Worm (Caenorhabditis elegans) whole organism, late embryonic: Measurements from ENCODE around the gene glna-2.

Experiments
- C38D4.7 ChIP-seq: fragments of 200-800 bp; sonication (Bioruptor generic); optimal IDR thresholded peaks from 2 replicates; lab custom pipeline; 2018; ENCODE audit warnings: mild to moderate bottlenecking, missing genetic modification characterization, moderate library complexity, missing compliant biosample characterization
- K02D7.2 ChIP-seq: sonication (generic microtip); optimal IDR thresholded peaks from 2 replicates; lab custom pipeline; 2017; ENCODE audit warnings: mild to moderate bottlenecking, missing genetic modification characterization, missing compliant biosample characterization
- K09A11.1 ChIP-seq: sonication (generic microtip); optimal IDR thresholded peaks from 2 replicates; lab custom pipeline; 2017; ENCODE audit warnings: antibody characterized with exemption, mild to moderate bottlenecking, missing genetic modification characterization, missing compliant biosample characterization; ENCODE audit not compliant: insufficient read depth
- Y22D7AL.16 ChIP-seq: sonication (generic microtip); optimal IDR thresholded peaks from 2 replicates; lab custom pipeline; 2016; ENCODE audit warnings: missing genetic modification characterization, missing compliant biosample characterization
- ahr-1 ChIP-seq: sonication (generic microtip); optimal IDR thresholded peaks from 2 replicates; lab custom pipeline; 2016; ENCODE audit warnings: missing genetic modification characterization, missing compliant biosample characterization
- ama-1 ChIP-seq: fragments of 150-350 bp; optimal IDR thresholded peaks from 2 replicates; lab custom pipeline; 2014
- ceh-24 ChIP-seq: sonication (generic microtip); optimal IDR thresholded peaks from 2 replicates; lab custom pipeline; 2016; ENCODE audit warnings: mild to moderate bottlenecking, missing genetic modification characterization, missing compliant biosample characterization
- ceh-48 ChIP-seq: sonication (generic microtip); optimal IDR thresholded peaks from 2 replicates; lab custom pipeline; 2016; ENCODE audit warnings: missing genetic modification characterization, inconsistent platforms, missing compliant biosample characterization
- ceh-6 ChIP-seq: fragments of 200-800 bp; sonication (Bioruptor generic); optimal IDR thresholded peaks from 2 replicates; lab custom pipeline; 2018; ENCODE audit warnings: mild to moderate bottlenecking, missing genetic modification characterization, missing compliant biosample characterization
- che-1 ChIP-seq: sonication (generic microtip); optimal IDR thresholded peaks from 2 replicates; lab custom pipeline; 2016; ENCODE audit warnings: mild to moderate bottlenecking, missing genetic modification characterization, missing compliant biosample characterization
- dve-1 ChIP-seq: sonication (generic microtip); optimal IDR thresholded peaks from 2 replicates; lab custom pipeline; 2017; ENCODE audit warnings: antibody characterized with exemption, mild to moderate bottlenecking, missing genetic modification characterization, missing compliant biosample characterization
- elt-4 ChIP-seq: sonication (generic microtip); optimal IDR thresholded peaks from 2 replicates; lab custom pipeline; 2016; ENCODE audit warnings: missing genetic modification characterization, missing compliant biosample characterization
- fkh-10 ChIP-seq: fragments of 150-350 bp; optimal IDR thresholded peaks from 2 replicates; lab custom pipeline; 2014; ENCODE audit warnings: missing biosample characterization, missing genetic modification reagents, missing genetic modification characterization
- fkh-6 ChIP-seq: sonication (generic microtip); optimal IDR thresholded peaks from 2 replicates; lab custom pipeline; 2016; ENCODE audit warnings: missing genetic modification characterization, missing compliant biosample characterization
- hlh-15 ChIP-seq: sonication (generic microtip); optimal IDR thresholded peaks from 2 replicates; lab custom pipeline; 2016; ENCODE audit warnings: missing genetic modification characterization, missing compliant biosample characterization
- hlh-30 ChIP-seq: sonication (generic microtip); optimal IDR thresholded peaks from 2 replicates; lab custom pipeline; 2017; ENCODE audit warnings: antibody characterized with exemption, missing genetic modification characterization, missing compliant biosample characterization; ENCODE audit not compliant: insufficient read depth
- hlh-8 ChIP-seq: sonication (generic microtip); optimal IDR thresholded peaks from 2 replicates; lab custom pipeline; 2016; ENCODE audit warnings: missing genotype, missing genetic modification characterization, missing compliant biosample characterization
- lin-11 ChIP-seq: fragments of 200-800 bp; sonication (Bioruptor generic); optimal IDR thresholded peaks from 2 replicates; lab custom pipeline; 2018; ENCODE audit warnings: mild to moderate bottlenecking, missing genetic modification characterization, missing compliant biosample characterization
- madf-2 ChIP-seq: sonication (generic microtip); optimal IDR thresholded peaks from 2 replicates; lab custom pipeline; 2017; ENCODE audit warnings: missing genetic modification characterization, missing compliant biosample characterization
- mec-3 ChIP-seq: sonication (generic microtip); optimal IDR thresholded peaks from 2 replicates; lab custom pipeline; 2016; ENCODE audit warnings: borderline replicate concordance, missing genetic modification characterization, missing compliant biosample characterization
- nfya-1 ChIP-seq: sonication (generic microtip); optimal IDR thresholded peaks from 2 replicates; lab custom pipeline; 2017; ENCODE audit warnings: missing genetic modification characterization, mild to moderate bottlenecking, missing compliant biosample characterization, antibody characterized with exemption, moderate library complexity
- nhr-11 ChIP-seq: fragments of 150-350 bp; optimal IDR thresholded peaks from 2 replicates; lab custom pipeline; 2014; ENCODE audit warnings: missing biosample characterization, missing genetic modification characterization
- npax-4 ChIP-seq: sonication (generic microtip); optimal IDR thresholded peaks from 2 replicates; lab custom pipeline; 2016; ENCODE audit warnings: missing genetic modification characterization, missing compliant biosample characterization
- pat-9 ChIP-seq: fragments of 200-800 bp; sonication (Bioruptor generic); optimal IDR thresholded peaks from 2 replicates; lab custom pipeline; 2018; ENCODE audit warnings: mild to moderate bottlenecking, missing genetic modification characterization, moderate library complexity, missing compliant biosample characterization
- pax-1 ChIP-seq: fragments of 150-350 bp; optimal IDR thresholded peaks from 2 replicates; lab custom pipeline; 2014; ENCODE audit warnings: missing biosample characterization, missing genetic modification characterization
- pha-2 ChIP-seq: sonication (generic microtip); optimal IDR thresholded peaks from 2 replicates; lab custom pipeline; 2017; ENCODE audit warnings: mild to moderate bottlenecking, missing genetic modification characterization, missing compliant biosample characterization
- pha-4 ChIP-seq: fragments of 150-350 bp; optimal IDR thresholded peaks from 2 replicates; lab custom pipeline; 2018; ENCODE audit warnings: missing biosample characterization, missing genetic modification reagents, missing genetic modification characterization
- pros-1 ChIP-seq: fragments of 150-350 bp; optimal IDR thresholded peaks from 2 replicates; lab custom pipeline; 2014; ENCODE audit warnings: missing biosample characterization, missing genetic modification reagents, missing genetic modification characterization
- ref-2 ChIP-seq: sonication (generic microtip); optimal IDR thresholded peaks from 2 replicates; lab custom pipeline; 2016; ENCODE audit warnings: missing genetic modification characterization, missing compliant biosample characterization
- sox-4 ChIP-seq: sonication (generic microtip); optimal IDR thresholded peaks from 2 replicates; lab custom pipeline; 2017; ENCODE audit warnings: mild to moderate bottlenecking, missing genetic modification characterization, inconsistent platforms, missing compliant biosample characterization
- syd-9 ChIP-seq: sonication (generic microtip); optimal IDR thresholded peaks from 2 replicates; lab custom pipeline; 2016; ENCODE audit warnings: mild to moderate bottlenecking, missing genetic modification characterization, moderate library complexity, missing compliant biosample characterization
- ttx-3 ChIP-seq: sonication (generic microtip); optimal IDR thresholded peaks from 2 replicates; lab custom pipeline; 2016; ENCODE audit warnings: missing genetic modification reagents, missing genetic modification characterization, missing compliant biosample characterization
- unc-3 ChIP-seq, 2 experiments: fragments of 200-800 bp in 1 of 2; sonication (Bioruptor generic) in 1 of 2; sonication (generic microtip) in 1 of 2; conservative IDR thresholded peaks in 1 of 2; optimal IDR thresholded peaks in 1 of 2; 2 replicates each; pipeline versions ENCODE4 v1.3.6 to Lab custom; 2016 to 2022; ENCODE audit warnings: missing compliant biosample characterization in 2 of 2, missing genetic modification characterization in 2 of 2, missing genetic modification reagents in 1 of 2
- unc-42 ChIP-seq: sonication (generic microtip); optimal IDR thresholded peaks from 2 replicates; lab custom pipeline; 2016; ENCODE audit warnings: missing genotype, missing genetic modification characterization, missing compliant biosample characterization
- unc-86 ChIP-seq: sonication (generic microtip); optimal IDR thresholded peaks from 2 replicates; lab custom pipeline; 2016; ENCODE audit warnings: missing genetic modification characterization, missing compliant biosample characterization
- ztf-16 ChIP-seq: sonication (generic microtip); optimal IDR thresholded peaks from 2 replicates; lab custom pipeline; 2017; ENCODE audit warnings: missing genetic modification characterization, missing compliant biosample characterization

Gene glna-2

ce11 chrII:7976308-7976707 is 32.1 kb upstream of the glna-2 start, which contains the start of gene DH11.5:
TSS of gene DH11.5 (plus strand) at chrII:7976608.
- TF ChIP-seq hlh-15 (no peak), ahr-1 (no peak), Y22D7AL.16 (tag; lab: Kevin White, UChicago) (no peak)

- TF ChIP-seq dve-1 (tag; lab: Kevin White, UChicago) (no peak), unc-3 (GFP tag; conservative IDR thresholded peaks at IDR 0.05; lab: Robert Waterston, UW) (no peak), unc-3 (tag; optimal IDR thresholded peaks at IDR 0.05; lab: Kevin White, UChicago) (no peak), ama-1 (lab: Kevin White, UChicago) (no peak), Y22D7AL.16 (tag; lab: Kevin White, UChicago) (no peak), fkh-6 (no peak), pax-1 (no peak), ttx-3 (tag; lab: Kevin White, UChicago) (no peak), K02D7.2 (tag; lab: Kevin White, UChicago) (no peak), ceh-24 (tag; lab: Kevin White, UChicago) (no peak), lin-11 (no peak), hlh-15 (no peak), unc-42 (tag; lab: Kevin White, UChicago) (no peak)
Measured at ce11 chrII:7977513-7977912, 30.9 kb upstream of the glna-2 start.

- TF ChIP-seq fkh-10 (GFP tag; lab: Kevin White, UChicago) (no peak), ceh-24 (tag; lab: Kevin White, UChicago) (no peak), pha-4 (tag; lab: Kevin White, UChicago) (no peak), mec-3 (tag; lab: Kevin White, UChicago) (no peak), unc-3 (GFP tag; conservative IDR thresholded peaks at IDR 0.05; lab: Robert Waterston, UW) (no peak), unc-3 (tag; optimal IDR thresholded peaks at IDR 0.05; lab: Kevin White, UChicago) (no peak), ref-2 (tag; lab: Kevin White, UChicago) (no peak), hlh-30 (tag; lab: Kevin White, UChicago) (no peak), hlh-15 (no peak), ttx-3 (tag; lab: Kevin White, UChicago) (no peak), K09A11.1 (tag; lab: Kevin White, UChicago) (no peak), C38D4.7 (GFP tag; lab: Kevin White, UChicago) (no peak), ceh-48 (tag; lab: Kevin White, UChicago) (no peak), unc-42 (tag; lab: Kevin White, UChicago) (no peak), elt-4 (tag; lab: Kevin White, UChicago) (no peak), nhr-11 (tag; lab: Kevin White, UChicago) (no peak), hlh-8 (tag; lab: Kevin White, UChicago) (no peak), ztf-16 (tag; lab: Kevin White, UChicago) (no peak), syd-9 (tag; lab: Kevin White, UChicago) (no peak)
- TF ChIP-seq, all 69 proteins: peak for 0
Measured at ce11 chrII:7981084-7981483, 27.4 kb upstream of the glna-2 start.

- TF ChIP-seq che-1 (tag; lab: Kevin White, UChicago) (no peak), syd-9 (tag; lab: Kevin White, UChicago) (no peak), sox-4 (no peak), unc-86 (tag; lab: Kevin White, UChicago) (no peak), madf-2 (tag; lab: Kevin White, UChicago) (no peak), unc-3 (GFP tag; conservative IDR thresholded peaks at IDR 0.05; lab: Robert Waterston, UW) (no peak), unc-3 (tag; optimal IDR thresholded peaks at IDR 0.05; lab: Kevin White, UChicago) (no peak), npax-4 (tag; lab: Kevin White, UChicago) (no peak), ceh-6 (GFP tag; lab: Kevin White, UChicago) (no peak), pros-1 (tag; lab: Kevin White, UChicago) (no peak), pat-9 (no peak), nfya-1 (no peak), pha-2 (no peak)
- TF ChIP-seq, all 69 proteins: peak for 0
Measured at ce11 chrII:7983454-7983853, 25.0 kb upstream of the glna-2 start.
